Worm (Caenorhabditis elegans) whole organism, midembryonic: Measurements from ENCODE around the gene clec-260.
A peak's percentile ranks its signal among the peaks of the same experiment; 100 is the strongest.

Experiments used
- T22C8.4 ChIP-seq: fragments of 200-800 bp; sonication (Bioruptor generic); IDR thresholded peaks from 2 replicates; pipeline ENCODE4 v1.3.6; 2022; ENCODE audit warnings: missing genetic modification characterization, missing compliant biosample characterization
- cog-1 ChIP-seq: sonication (generic microtip); optimal IDR thresholded peaks from 2 replicates; lab custom pipeline; 2016; ENCODE audit warnings: missing genetic modification characterization, missing compliant biosample characterization
- flt-1 ChIP-seq: fragments of 200-800 bp; sonication (Bioruptor generic); IDR thresholded peaks from 2 replicates; pipeline ENCODE4 v1.3.6; 2022; ENCODE audit warnings: missing genetic modification characterization, missing compliant biosample characterization
- klf-2 ChIP-seq: fragments of 200-800 bp; sonication (Bioruptor generic); conservative IDR thresholded peaks from 2 replicates; pipeline ENCODE4 v1.3.6; 2022; ENCODE audit warnings: missing genetic modification reagents, missing genetic modification characterization, missing compliant biosample characterization
- med-1 ChIP-seq: sonication (generic microtip); optimal IDR thresholded peaks from 2 replicates; lab custom pipeline; 2017; ENCODE audit warnings: missing genetic modification characterization, mild to moderate bottlenecking, missing compliant biosample characterization, antibody characterized with exemption, missing genetic modification reagents; ENCODE audit not compliant: insufficient read depth
- ref-1 ChIP-seq: fragments of 200-800 bp; sonication (Bioruptor generic); conservative IDR thresholded peaks from 2 replicates; pipeline ENCODE4 v1.3.6; 2022; ENCODE audit warnings: missing genetic modification reagents, missing genetic modification characterization, missing compliant biosample characterization
- tab-1 ChIP-seq: fragments of 200-800 bp; sonication (Bioruptor generic); IDR thresholded peaks from 2 replicates; pipeline ENCODE4 v1.3.6; 2022; ENCODE audit warnings: missing genetic modification characterization, missing compliant biosample characterization
- ztf-23 ChIP-seq: fragments of 200-800 bp; sonication (Bioruptor generic); IDR thresholded peaks from 2 replicates; pipeline ENCODE4 v1.3.6; 2022; ENCODE audit warnings: missing genetic modification reagents, missing genetic modification characterization, missing compliant biosample characterization
- ztf-29 ChIP-seq: fragments of 200-800 bp; sonication (Bioruptor generic); IDR thresholded peaks from 2 replicates; pipeline ENCODE4 v1.3.6; 2022; ENCODE audit warnings: missing genetic modification reagents, missing genetic modification characterization, missing compliant biosample characterization

clec-260 gene

ce11 chrV:19986213-19986612 lies at the start of gene clec-260:
clec-260 (minus strand) TSS chrV:19986313.
- no peak for TF ChIP-seq tab-1 (GFP tag; lab: Robert Waterston, UW)
- no peak for TF ChIP-seq ztf-23
- no peak for TF ChIP-seq flt-1 (GFP tag; lab: Robert Waterston, UW)

- TF ChIP-seq T22C8.4 (GFP tag; lab: Robert Waterston, UW): no peak
- TF ChIP-seq ztf-23: no peak
- no peak for TF ChIP-seq flt-1 (GFP tag; lab: Robert Waterston, UW)
- TF ChIP-seq klf-2 (GFP tag; lab: Robert Waterston, UW): no peak
- TF ChIP-seq ztf-29 (GFP tag; lab: Robert Waterston, UW): no peak
- no peak for TF ChIP-seq cog-1 (tag; lab: Kevin White, UChicago)
Measured at ce11 chrV:20034912-20035311, 48.8 kb upstream of the clec-260 start.

ce11 chrV:20022996-20023456 lies 36.9 kb upstream of the clec-260 start, which contains the start of gene lgc-55:
lgc-55 (plus strand) TSS chrV:20023046.
- TF ChIP-seq tab-1 (GFP tag; lab: Robert Waterston, UW): no peak
- TF ChIP-seq ref-1 (GFP tag; lab: Robert Waterston, UW): no peak
- TF ChIP-seq T22C8.4 (GFP tag; lab: Robert Waterston, UW): no peak
- no peak for TF ChIP-seq cog-1 (tag; lab: Kevin White, UChicago)
- TF ChIP-seq flt-1 (GFP tag; lab: Robert Waterston, UW): no peak
- no peak for TF ChIP-seq ztf-23
- no peak for TF ChIP-seq med-1 (GFP tag; lab: Kevin White, UChicago)
- TF ChIP-seq klf-2 (GFP tag; lab: Robert Waterston, UW): no peak
- no peak for TF ChIP-seq ztf-29 (GFP tag; lab: Robert Waterston, UW)

- TF ChIP-seq cog-1 (tag; lab: Kevin White, UChicago) (no peak), ztf-29 (GFP tag; lab: Robert Waterston, UW) (no peak), ref-1 (GFP tag; lab: Robert Waterston, UW) (no peak), flt-1 (GFP tag; lab: Robert Waterston, UW) (no peak)
Measured at ce11 chrV:20021347-20021746, 35.2 kb upstream of the clec-260 start.

- TF ChIP-seq klf-2 (GFP tag; lab: Robert Waterston, UW) (no peak), med-1 (GFP tag; lab: Kevin White, UChicago) (no peak), ztf-23 (no peak), ref-1 (GFP tag; lab: Robert Waterston, UW) (no peak), tab-1 (GFP tag; lab: Robert Waterston, UW) (no peak), cog-1 (tag; lab: Kevin White, UChicago) (no peak), ztf-29 (GFP tag; lab: Robert Waterston, UW) (no peak), flt-1 (GFP tag; lab: Robert Waterston, UW) (no peak), T22C8.4 (GFP tag; lab: Robert Waterston, UW) (no peak)
Measured at ce11 chrV:20011654-20012053, 25.5 kb upstream of the clec-260 start, which contains the start of gene Y60A3A.21. Y60A3A.21 (plus strand) TSS chrV:20011954.

ce11 chrV:20011199-20011598 lies 25.1 kb upstream of the clec-260 start:
- TF ChIP-seq med-1 (GFP tag; lab: Kevin White, UChicago) (no peak), T22C8.4 (GFP tag; lab: Robert Waterston, UW) (no peak), klf-2 (GFP tag; lab: Robert Waterston, UW) (no peak), ref-1 (GFP tag; lab: Robert Waterston, UW) (no peak), ztf-29 (GFP tag; lab: Robert Waterston, UW) (no peak)

ce11 chrV:20007470-20007869 lies 21.4 kb upstream of the clec-260 start, which contains the start of gene Y60A3A.23:
Y60A3A.23 (plus strand) TSS chrV:20007770.
- TF ChIP-seq med-1 (GFP tag; lab: Kevin White, UChicago): no peak

- no peak for TF ChIP-seq ztf-23
- TF ChIP-seq cog-1 (tag; lab: Kevin White, UChicago): peak; percentile 4
- peak; percentile 84 for TF ChIP-seq T22C8.4 (GFP tag; lab: Robert Waterston, UW)
- no peak for TF ChIP-seq flt-1 (GFP tag; lab: Robert Waterston, UW)
- 0 out of 2 replicates have a peak, but pooled peaks have one; percentile 19 for TF ChIP-seq tab-1 (GFP tag; lab: Robert Waterston, UW)
- TF ChIP-seq med-1 (GFP tag; lab: Kevin White, UChicago): no peak
- TF ChIP-seq ztf-29 (GFP tag; lab: Robert Waterston, UW): no peak
- no peak for TF ChIP-seq ref-1 (GFP tag; lab: Robert Waterston, UW)
- TF ChIP-seq klf-2 (GFP tag; lab: Robert Waterston, UW): no peak
Measured at ce11 chrV:20005724-20006132, 19.6 kb upstream of the clec-260 start.

ce11 chrV:20004385-20004784 lies 18.3 kb upstream of the clec-260 start, which contains the start of gene unc-51:
unc-51 (minus strand) TSS chrV:20004485.
- TF ChIP-seq ztf-23 (no peak), tab-1 (GFP tag; lab: Robert Waterston, UW) (no peak), ref-1 (GFP tag; lab: Robert Waterston, UW) (no peak), cog-1 (tag; lab: Kevin White, UChicago) (no peak), klf-2 (GFP tag; lab: Robert Waterston, UW) (no peak), T22C8.4 (GFP tag; lab: Robert Waterston, UW) (no peak), flt-1 (GFP tag; lab: Robert Waterston, UW) (no peak), med-1 (GFP tag; lab: Kevin White, UChicago) (no peak), ztf-29 (GFP tag; lab: Robert Waterston, UW) (no peak)

ce11 chrV:20002194-20002593 lies 16.1 kb upstream of the clec-260 start:
- TF ChIP-seq ref-1 (GFP tag; lab: Robert Waterston, UW) (no peak), ztf-23 (no peak), ztf-29 (GFP tag; lab: Robert Waterston, UW) (peak; percentile 76; the same call in 1 of the 2 replicates), cog-1 (tag; lab: Kevin White, UChicago) (no peak)
